Worm (Caenorhabditis elegans): ENCODE results near the gene nhr-229.

DNA sequence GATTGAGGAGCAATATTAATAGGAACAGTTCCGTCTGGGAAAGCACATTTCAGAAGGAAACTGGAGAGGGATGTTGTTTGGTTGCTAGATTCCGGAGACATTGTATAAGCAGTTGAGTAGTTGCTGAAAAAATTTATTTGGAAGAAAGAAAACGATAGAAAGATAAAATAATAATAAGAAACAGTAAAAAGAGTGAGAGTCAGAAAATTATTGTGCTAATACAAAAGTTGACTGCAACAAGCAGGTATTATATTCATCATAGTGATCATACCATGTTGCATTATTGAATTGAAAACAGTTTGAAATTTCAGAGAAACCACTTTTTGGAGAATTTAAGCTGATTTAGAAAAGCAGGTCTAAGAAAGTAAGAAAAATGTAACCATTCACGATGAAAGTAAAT is 9.2 kb upstream of the nhr-229 start, which contains the start of gene Y116A8C.19:
- no peak for TF ChIP-seq sea-1 (GFP tag; conservative IDR thresholded peaks at IDR 0.05)
- no peak for TF ChIP-seq ama-1 (optimal IDR thresholded peaks at IDR 0.05)
- TF ChIP-seq aly-1 (tag; optimal IDR thresholded peaks at IDR 0.05) = no peak
- TF ChIP-seq pes-1 (GFP tag; IDR thresholded peaks at IDR 0.05) = no peak
- no peak for TF ChIP-seq flt-1 (GFP tag; IDR thresholded peaks at IDR 0.05)
- no peak for TF ChIP-seq tra-4 (tag; optimal IDR thresholded peaks at IDR 0.05)
- TF ChIP-seq ceh-36 (tag; optimal IDR thresholded peaks at IDR 0.05) = no peak
- no peak for TF ChIP-seq hmbx-1 (tag; optimal IDR thresholded peaks at IDR 0.05)
